Fruit fly (Drosophila melanogaster) Kc167 (cell line): ENCODE measurements around the gene CG9592.

Source experiments
- Sin3A ChIP-seq: fragments of >200 bp; optimal IDR thresholded peaks from 2 replicates; lab custom pipeline; 2018; ENCODE audit warnings: missing external identifiers
- h ChIP-seq: fragments of >200 bp; optimal IDR thresholded peaks from 3 replicates; lab custom pipeline; 2018; ENCODE audit warnings: missing external identifiers
- psq ChIP-seq: fragments of >200 bp; optimal IDR thresholded peaks from 2 replicates; lab custom pipeline; 2017; ENCODE audit warnings: missing external identifiers

DNA sequence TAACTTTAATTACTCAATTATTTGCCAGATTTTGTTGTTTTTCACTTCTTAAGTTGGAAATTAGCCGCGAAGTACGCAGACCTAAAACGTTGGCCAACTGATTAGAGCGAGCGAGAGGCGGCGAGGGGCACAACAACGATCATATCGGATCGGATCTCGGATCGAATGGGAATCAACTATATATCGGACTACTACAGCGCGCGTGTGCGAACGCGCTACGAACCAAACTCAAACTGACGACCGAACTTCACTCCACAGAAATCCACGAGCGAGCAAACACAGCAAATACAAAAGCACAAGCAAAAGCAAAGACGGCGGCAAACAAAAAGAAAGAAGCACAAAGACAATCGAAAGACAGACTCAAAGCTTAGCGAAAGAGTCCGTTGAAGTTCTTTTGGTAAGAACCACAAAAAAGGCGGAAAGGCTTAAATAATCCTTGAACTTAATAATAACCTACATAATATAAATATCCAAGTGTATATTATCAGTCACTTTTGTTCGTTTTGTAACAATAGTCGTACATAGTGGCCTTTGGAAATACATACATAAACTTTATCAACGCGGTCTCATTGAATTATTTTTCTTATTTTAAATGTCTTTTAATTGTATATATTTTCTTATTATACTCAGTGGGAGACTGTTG, 18.5 kb downstream of the CG9592 start, which contains the start of the genes bbg and CG43246:
- no peak for TF ChIP-seq Sin3A
- TF ChIP-seq psq (lab: Kevin White, UChicago), result no peak
- no peak for TF ChIP-seq h (lab: Kevin White, UChicago)
